Worm (Caenorhabditis elegans) whole organism, early embryonic: ENCODE measurements around the gene chw-1.

Source experiments
- B0310.2 ChIP-seq: sonication (generic microtip); optimal IDR thresholded peaks from 2 replicates; lab custom pipeline; 2016; ENCODE audit warnings: mild to moderate bottlenecking, missing genetic modification characterization, missing compliant biosample characterization
- aly-1 ChIP-seq: sonication (generic microtip); optimal IDR thresholded peaks from 2 replicates; lab custom pipeline; 2016; ENCODE audit warnings: missing genetic modification characterization, missing compliant biosample characterization
- ama-1 ChIP-seq: fragments of 150-350 bp; optimal IDR thresholded peaks from 2 replicates; lab custom pipeline; 2014
- ceh-13 ChIP-seq: fragments of 200-800 bp; sonication (Bioruptor generic); optimal IDR thresholded peaks from 2 replicates; lab custom pipeline; 2018; ENCODE audit warnings: mild to moderate bottlenecking, missing genetic modification characterization, missing compliant biosample characterization
- ceh-36 ChIP-seq: sonication (generic microtip); optimal IDR thresholded peaks from 2 replicates; lab custom pipeline; 2016; ENCODE audit warnings: missing genetic modification characterization, inconsistent platforms, missing compliant biosample characterization
- ets-7 ChIP-seq: sonication (generic microtip); optimal IDR thresholded peaks from 2 replicates; lab custom pipeline; 2016; ENCODE audit warnings: missing genotype, missing genetic modification characterization, missing compliant biosample characterization
- flt-1 ChIP-seq: fragments of 200-800 bp; sonication (Bioruptor generic); IDR thresholded peaks from 2 replicates; pipeline ENCODE4 v1.3.6; 2022; ENCODE audit warnings: missing genetic modification characterization, missing compliant biosample characterization
- hmbx-1 ChIP-seq: sonication (generic microtip); optimal IDR thresholded peaks from 2 replicates; lab custom pipeline; 2016; ENCODE audit warnings: mild to moderate bottlenecking, missing genetic modification characterization, missing compliant biosample characterization
- hmg-4 ChIP-seq: fragments of 200-800 bp; sonication (Bioruptor generic); optimal IDR thresholded peaks from 2 replicates; lab custom pipeline; 2018; ENCODE audit warnings: mild to moderate bottlenecking, missing genetic modification characterization, missing compliant biosample characterization
- hnd-1 ChIP-seq: sonication (generic microtip); optimal IDR thresholded peaks from 2 replicates; lab custom pipeline; 2016; ENCODE audit warnings: missing genetic modification characterization, missing compliant biosample characterization
- scrt-1 ChIP-seq: fragments of 200-800 bp; sonication (Bioruptor generic); IDR thresholded peaks from 2 replicates; pipeline ENCODE4 v1.3.6; 2022; ENCODE audit warnings: missing genetic modification characterization, missing compliant biosample characterization
- tbx-37 ChIP-seq: fragments of 200-800 bp; sonication (Bioruptor generic); conservative IDR thresholded peaks from 2 replicates; pipeline ENCODE4 v1.3.6; 2022; ENCODE audit warnings: missing genetic modification reagents, missing genetic modification characterization, missing compliant biosample characterization
- tra-4 ChIP-seq: sonication (generic microtip); optimal IDR thresholded peaks from 2 replicates; lab custom pipeline; 2017; ENCODE audit warnings: missing genetic modification characterization, missing compliant biosample characterization

- no peak for TF ChIP-seq hnd-1 (tag; lab: Kevin White, UChicago)
- TF ChIP-seq ama-1 (lab: Kevin White, UChicago) = no peak
- TF ChIP-seq tbx-37 = no peak
- no peak for TF ChIP-seq B0310.2 (tag; lab: Kevin White, UChicago)
- no peak for TF ChIP-seq ets-7 (tag; lab: Kevin White, UChicago)
- no peak for TF ChIP-seq tra-4 (tag; lab: Kevin White, UChicago)
- TF ChIP-seq ceh-13 = no peak
- no peak for TF ChIP-seq flt-1 (GFP tag; lab: Robert Waterston, UW)
- no peak for TF ChIP-seq hmbx-1
- TF ChIP-seq aly-1 (tag; lab: Kevin White, UChicago) = no peak
- TF ChIP-seq scrt-1 (GFP tag; lab: Robert Waterston, UW) = no peak
- no peak for TF ChIP-seq ceh-36 (tag; lab: Kevin White, UChicago)
- no peak for TF ChIP-seq hmg-4 (GFP tag; lab: Kevin White, UChicago)
Measured at ce11 chrV:10501295-10501694, 39.2 kb downstream of the chw-1 start, which contains the start of gene C35A5.3.
